Worm (Caenorhabditis elegans): ENCODE data around the gene ttc-36.

DNA sequence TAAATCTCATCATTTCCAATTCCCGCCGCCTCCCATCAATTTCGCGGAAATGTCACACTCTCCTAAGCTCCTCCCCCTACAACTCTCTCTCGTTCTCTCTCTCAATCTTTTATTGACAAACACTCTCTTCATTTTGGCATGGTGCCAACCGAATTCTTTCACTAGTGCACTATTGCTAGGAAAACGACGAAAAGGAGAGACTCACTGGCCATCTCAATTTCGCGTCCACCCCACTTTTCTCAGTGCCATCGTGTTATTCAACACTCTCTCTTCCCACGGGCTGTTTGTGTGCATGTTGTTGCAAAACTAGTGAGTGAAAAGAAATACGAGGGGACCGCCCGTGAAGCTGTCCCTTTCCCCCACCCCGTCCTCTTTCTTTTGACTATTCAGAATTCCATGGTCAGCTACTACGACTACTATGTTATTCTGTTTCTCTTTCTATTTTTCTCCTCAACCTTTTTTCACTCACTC is 45.1 kb upstream of the ttc-36 start:
- TF ChIP-seq flt-1 (GFP tag; IDR thresholded peaks at IDR 0.05) (no peak), ztf-23 (GFP tag; IDR thresholded peaks at IDR 0.05) (no peak), med-1 (GFP tag; optimal IDR thresholded peaks at IDR 0.05; ENCODE audit: insufficient read depth) (no peak), cog-1 (tag; optimal IDR thresholded peaks at IDR 0.05) (no peak), ztf-29 (GFP tag; IDR thresholded peaks at IDR 0.05) (no peak), ref-1 (GFP tag; conservative IDR thresholded peaks at IDR 0.05) (no peak), klf-2 (GFP tag; conservative IDR thresholded peaks at IDR 0.05) (no peak), T22C8.4 (GFP tag; IDR thresholded peaks at IDR 0.05) (no peak), tab-1 (GFP tag; IDR thresholded peaks at IDR 0.05) (no peak)

Measured in whole organism, midembryonic.